Worm (Caenorhabditis elegans): ENCODE measurements around the gene F07G11.1.
"Not testable (repeated sequence)": the region's sequence is repeated elsewhere in the genome, so short reads cannot be mapped to it uniquely, and the experiment has no call there.

The F07G11.1 gene

ce11 chrV:7345494-7345893, 38.3 kb downstream of the F07G11.1 start, which contains the start of gene nhr-147:
TSS of gene nhr-147 (plus strand) at chrV:7345794.
- TF ChIP-seq hlh-11 (tag; optimal IDR thresholded peaks at IDR 0.05); hif-1 (tag; optimal IDR thresholded peaks at IDR 0.05); duxl-1 (tag; optimal IDR thresholded peaks at IDR 0.05; ENCODE audit: poor library complexity): not testable (repeated sequence)

ce11 chrV:7349541-7349940, 42.4 kb downstream of the F07G11.1 start, which contains the start of gene nhr-149:
TSS of gene nhr-149 (minus strand) at chrV:7349641.
- TF ChIP-seq ceh-62 (tag; optimal IDR thresholded peaks at IDR 0.05), result no peak
- TF ChIP-seq nhr-111 (GFP tag; optimal IDR thresholded peaks at IDR 0.05), result no peak
- no peak for TF ChIP-seq ctbp-1 (GFP tag; IDR thresholded peaks at IDR 0.05)
- TF ChIP-seq ztf-11 (tag; optimal IDR thresholded peaks at IDR 0.05), result no peak
- TF ChIP-seq dpl-1 (GFP tag; optimal IDR thresholded peaks at IDR 0.05), result no peak
- no peak for TF ChIP-seq dve-1 (tag; optimal IDR thresholded peaks at IDR 0.05; ENCODE audit: insufficient read depth)
- no peak for TF ChIP-seq snpc-4 (tag; optimal IDR thresholded peaks at IDR 0.05)
- TF ChIP-seq zfp-2 (tag; optimal IDR thresholded peaks at IDR 0.05), result no peak
- no peak for TF ChIP-seq zfp-3 (GFP tag; conservative IDR thresholded peaks at IDR 0.05)
- no peak for TF ChIP-seq sdz-12 (GFP tag; optimal IDR thresholded peaks at IDR 0.05)
- TF ChIP-seq T20F7.1 (GFP tag; optimal IDR thresholded peaks at IDR 0.05), result no peak
- TF ChIP-seq mxl-2 (GFP tag; conservative IDR thresholded peaks at IDR 0.05), result no peak
- no peak for TF ChIP-seq spr-1 (tag; optimal IDR thresholded peaks at IDR 0.05)
- TF ChIP-seq daf-12 (tag; optimal IDR thresholded peaks at IDR 0.05), result no peak
- TF ChIP-seq nhr-237 (tag; optimal IDR thresholded peaks at IDR 0.05), result no peak
- no peak for TF ChIP-seq ama-1 (optimal IDR thresholded peaks at IDR 0.05)
- no peak for TF ChIP-seq spr-3 (GFP tag; optimal IDR thresholded peaks at IDR 0.05)
- TF ChIP-seq madf-5 (GFP tag; IDR thresholded peaks at IDR 0.05), result no peak

ce11 chrV:7352186-7353053, 45.2 kb downstream of the F07G11.1 start, which contains the start of the genes srh-231 and srh-275:
TSS of gene srh-231 (minus strand) at chrV:7352236.
TSS of gene srh-275 (plus strand) at chrV:7353003.
- peak; percentile 92 for TF ChIP-seq aha-1 (tag)
- no peak for TF ChIP-seq nhr-10 (tag; optimal IDR thresholded peaks at IDR 0.05)

ce11 chrV:7353602-7354001, 46.4 kb downstream of the F07G11.1 start:
- TF ChIP-seq nhr-76 (tag; optimal IDR thresholded peaks at IDR 0.05), result no peak
- TF ChIP-seq unc-62 (GFP tag; optimal IDR thresholded peaks at IDR 0.05 in 1 of 2), result peak in 1 of 2 experiments; percentile 92
- TF ChIP-seq unc-62 (tag; optimal IDR thresholded peaks at IDR 0.05), result no peak
- no peak for TF ChIP-seq nhr-111 (GFP tag; optimal IDR thresholded peaks at IDR 0.05)
- TF ChIP-seq aha-1 (tag), result no peak

ce11 chrV:7355464-7355863, 48.3 kb downstream of the F07G11.1 start, which contains the start of gene tag-293:
TSS of gene tag-293 (minus strand) at chrV:7355564.
- TF ChIP-seq dve-1 (tag; optimal IDR thresholded peaks at IDR 0.05; ENCODE audit: insufficient read depth), result no peak
- TF ChIP-seq lin-39 (tag; optimal IDR thresholded peaks at IDR 0.05), result no peak
- no peak for TF ChIP-seq duxl-1 (tag; optimal IDR thresholded peaks at IDR 0.05; ENCODE audit: poor library complexity)
- TF ChIP-seq dmd-9 (GFP tag; IDR thresholded peaks at IDR 0.05), result no peak
- TF ChIP-seq dpl-1 (GFP tag; optimal IDR thresholded peaks at IDR 0.05), result no peak
- no peak for TF ChIP-seq Y105C5A.15 (GFP tag; IDR thresholded peaks at IDR 0.05)
- no peak for TF ChIP-seq ama-1 (optimal IDR thresholded peaks at IDR 0.05)
- no peak for TF ChIP-seq ceh-82 (tag; optimal IDR thresholded peaks at IDR 0.05)
- no peak for TF ChIP-seq lin-15B (tag; optimal IDR thresholded peaks at IDR 0.05)
- no peak for TF ChIP-seq nhr-10 (tag; optimal IDR thresholded peaks at IDR 0.05)

Measured in whole organism, L4 larva.